Worm (Caenorhabditis elegans): ENCODE results near the gene twk-16.

ce11 chrX:3040609-3041008 lies 40.3 kb upstream of the twk-16 start:
- TF ChIP-seq mdl-1 (tag; optimal IDR thresholded peaks at IDR 0.05) (no peak), zag-1 (tag; optimal IDR thresholded peaks at IDR 0.05) (no peak), lin-39 (tag; optimal IDR thresholded peaks at IDR 0.05) (no peak), daf-19 (GFP tag; conservative IDR thresholded peaks at IDR 0.05) (no peak)
